Worm (Caenorhabditis elegans): ENCODE measurements around the gene comt-2.

Gene comt-2

ce11 chrV:16506650-16507049 is 12.4 kb upstream of the comt-2 start:
- TF ChIP-seq ceh-43 (GFP tag; optimal IDR thresholded peaks at IDR 0.05) (no peak), mep-1 (tag; optimal IDR thresholded peaks at IDR 0.05) (no peak), tbx-8 (GFP tag; optimal IDR thresholded peaks at IDR 0.05) (no peak), lsy-2 (tag; optimal IDR thresholded peaks at IDR 0.05) (no peak)

ce11 chrV:16505828-16506227 is 11.5 kb upstream of the comt-2 start, which contains the start of gene nhr-54:
Gene nhr-54 (minus strand): TSS chrV:16505928.
- TF ChIP-seq blmp-1 (tag; optimal IDR thresholded peaks at IDR 0.05), result no peak
- no peak for TF ChIP-seq ceh-83 (GFP tag; optimal IDR thresholded peaks at IDR 0.05)
- TF ChIP-seq sem-2 (GFP tag; optimal IDR thresholded peaks at IDR 0.05), result no peak
- no peak for TF ChIP-seq ceh-43 (GFP tag; optimal IDR thresholded peaks at IDR 0.05)
- TF ChIP-seq mep-1 (tag; optimal IDR thresholded peaks at IDR 0.05), result no peak
- no peak for TF ChIP-seq nhr-12 (tag; optimal IDR thresholded peaks at IDR 0.05)
- no peak for TF ChIP-seq lin-32 (GFP tag; optimal IDR thresholded peaks at IDR 0.05)
- TF ChIP-seq mls-2 (tag; optimal IDR thresholded peaks at IDR 0.05), result no peak
- no peak for TF ChIP-seq bed-3 (GFP tag; optimal IDR thresholded peaks at IDR 0.05)
- no peak for TF ChIP-seq mab-5 (tag; optimal IDR thresholded peaks at IDR 0.05)
- no peak for TF ChIP-seq ceh-39 (tag; optimal IDR thresholded peaks at IDR 0.05)
- TF ChIP-seq ces-1 (GFP tag; optimal IDR thresholded peaks at IDR 0.05), result no peak
- no peak for TF ChIP-seq elt-1 (tag; optimal IDR thresholded peaks at IDR 0.05; ENCODE audit: borderline replicate concordance, insufficient read depth)

ce11 chrV:16503164-16503563 is 8.9 kb upstream of the comt-2 start, which contains the start of gene F36D3.14:
Gene F36D3.14 (minus strand): TSS chrV:16503264.
- TF ChIP-seq nhr-28 (tag; optimal IDR thresholded peaks at IDR 0.05), result no peak
- TF ChIP-seq mab-5 (tag; optimal IDR thresholded peaks at IDR 0.05), result no peak
- TF ChIP-seq lin-13 (tag; optimal IDR thresholded peaks at IDR 0.05), result no peak
- no peak for TF ChIP-seq unc-120 (tag; optimal IDR thresholded peaks at IDR 0.05; ENCODE audit: poor library complexity, severe bottlenecking)
- no peak for TF ChIP-seq elt-1 (tag; optimal IDR thresholded peaks at IDR 0.05; ENCODE audit: borderline replicate concordance, insufficient read depth)
- no peak for TF ChIP-seq unc-39 (tag; optimal IDR thresholded peaks at IDR 0.05)
- TF ChIP-seq lin-32 (GFP tag; optimal IDR thresholded peaks at IDR 0.05), result no peak
- TF ChIP-seq nhr-2 (tag; optimal IDR thresholded peaks at IDR 0.05), result no peak

DNA sequence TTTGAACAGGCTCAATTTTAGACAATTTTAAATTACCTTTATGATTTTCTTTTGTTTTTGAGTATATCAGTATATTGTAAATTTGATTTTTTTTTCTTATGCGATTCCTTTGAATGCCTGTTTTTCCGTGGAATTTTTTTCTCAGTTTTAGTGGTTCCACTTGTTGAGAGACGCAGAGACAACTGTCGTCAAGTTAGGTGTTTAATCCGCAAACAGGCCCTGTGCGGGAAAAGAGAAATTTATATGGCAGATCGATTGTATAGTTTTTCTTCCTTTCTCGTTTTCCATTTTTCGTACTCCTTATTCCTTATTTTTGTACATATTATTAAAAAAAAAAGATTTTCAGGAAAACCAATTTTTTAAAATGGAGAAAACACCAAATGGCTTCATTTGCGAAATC is 4.7 kb upstream of the comt-2 start, which contains the start of gene F36D3.1:
Gene F36D3.1 (plus strand): TSS at position 347 of the 400 bp plus-strand sequence.
- TF ChIP-seq mls-2 (tag; optimal IDR thresholded peaks at IDR 0.05), result no peak
- TF ChIP-seq drap-1 (GFP tag; optimal IDR thresholded peaks at IDR 0.05), result no peak
- no peak for TF ChIP-seq ztf-11 (tag; optimal IDR thresholded peaks at IDR 0.05)
- no peak for TF ChIP-seq nhr-76 (tag; optimal IDR thresholded peaks at IDR 0.05)
- no peak for TF ChIP-seq nhr-12 (tag; optimal IDR thresholded peaks at IDR 0.05)
- peak; percentile 45 for TF ChIP-seq lsy-2 (tag; optimal IDR thresholded peaks at IDR 0.05)
- no peak for TF ChIP-seq lin-13 (tag; optimal IDR thresholded peaks at IDR 0.05)
- no peak for TF ChIP-seq elt-3 (tag; optimal IDR thresholded peaks at IDR 0.05)
- no peak for TF ChIP-seq unc-120 (tag; optimal IDR thresholded peaks at IDR 0.05; ENCODE audit: poor library complexity, severe bottlenecking)
- peak; percentile 50 for TF ChIP-seq hlh-1 (tag; optimal IDR thresholded peaks at IDR 0.05)
- no peak for TF ChIP-seq blmp-1 (tag; optimal IDR thresholded peaks at IDR 0.05)
- no peak for TF ChIP-seq nhr-2 (tag; optimal IDR thresholded peaks at IDR 0.05)
- TF ChIP-seq mab-5 (tag; optimal IDR thresholded peaks at IDR 0.05), result no peak
- no peak for TF ChIP-seq zip-8 (tag; optimal IDR thresholded peaks at IDR 0.05)
- no peak for TF ChIP-seq lin-32 (GFP tag; optimal IDR thresholded peaks at IDR 0.05)
- TF ChIP-seq ceh-43 (GFP tag; optimal IDR thresholded peaks at IDR 0.05), result no peak
- no peak for TF ChIP-seq tbx-8 (GFP tag; optimal IDR thresholded peaks at IDR 0.05)
- TF ChIP-seq mep-1 (tag; optimal IDR thresholded peaks at IDR 0.05), result peak; percentile 44
- TF ChIP-seq nhr-237 (tag; optimal IDR thresholded peaks at IDR 0.05), result no peak
- no peak for TF ChIP-seq elt-1 (tag; optimal IDR thresholded peaks at IDR 0.05; ENCODE audit: borderline replicate concordance, insufficient read depth)
- peak; percentile 20 for TF ChIP-seq ces-1 (GFP tag; optimal IDR thresholded peaks at IDR 0.05)
- TF ChIP-seq nhr-28 (tag; optimal IDR thresholded peaks at IDR 0.05), result no peak
- no peak for TF ChIP-seq snpc-4 (tag; optimal IDR thresholded peaks at IDR 0.05)
- no peak for TF ChIP-seq ceh-83 (GFP tag; optimal IDR thresholded peaks at IDR 0.05)
- peak; percentile 34 for TF ChIP-seq pha-4 (tag; optimal IDR thresholded peaks at IDR 0.05)
- no peak for TF ChIP-seq sem-2 (GFP tag; optimal IDR thresholded peaks at IDR 0.05)
- no peak for TF ChIP-seq sptf-1 (tag; optimal IDR thresholded peaks at IDR 0.05)
- TF ChIP-seq ceh-39 (tag; optimal IDR thresholded peaks at IDR 0.05), result no peak

DNA sequence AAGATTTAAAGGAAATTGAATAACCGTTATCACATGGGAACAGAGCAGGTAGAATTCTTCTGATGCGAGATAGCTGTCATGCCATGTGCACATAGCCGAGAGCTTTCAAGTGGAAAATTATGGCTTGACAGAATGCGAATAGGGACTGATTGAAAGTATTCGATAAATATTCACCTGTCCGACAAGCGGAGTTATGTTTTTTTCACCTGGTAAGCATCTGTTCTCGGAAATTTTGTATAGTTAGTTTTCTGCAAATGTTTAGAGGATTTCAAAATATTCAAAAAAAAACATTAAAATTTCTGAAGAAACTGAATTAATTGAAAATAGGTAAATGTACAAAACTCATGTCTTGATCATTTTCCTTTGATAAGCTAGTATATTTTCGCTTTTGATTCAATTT is 3.2 kb upstream of the comt-2 start, which contains the start of gene srh-136:
Gene srh-136 (minus strand): TSS at position 93 of the 400 bp plus-strand sequence.
- TF ChIP-seq lin-32 (GFP tag; optimal IDR thresholded peaks at IDR 0.05), result no peak
- TF ChIP-seq mls-2 (tag; optimal IDR thresholded peaks at IDR 0.05), result no peak
- TF ChIP-seq nhr-237 (tag; optimal IDR thresholded peaks at IDR 0.05), result no peak
- TF ChIP-seq blmp-1 (tag; optimal IDR thresholded peaks at IDR 0.05), result no peak
- no peak for TF ChIP-seq zip-8 (tag; optimal IDR thresholded peaks at IDR 0.05)
- no peak for TF ChIP-seq unc-62 (GFP tag; optimal IDR thresholded peaks at IDR 0.05)
- TF ChIP-seq ham-2 (GFP tag; optimal IDR thresholded peaks at IDR 0.05), result no peak
- no peak for TF ChIP-seq bed-3 (GFP tag; optimal IDR thresholded peaks at IDR 0.05)
- TF ChIP-seq nhr-12 (tag; optimal IDR thresholded peaks at IDR 0.05), result no peak
- TF ChIP-seq lsy-2 (tag; optimal IDR thresholded peaks at IDR 0.05), result no peak
- no peak for TF ChIP-seq snpc-4 (tag; optimal IDR thresholded peaks at IDR 0.05)
- TF ChIP-seq unc-39 (tag; optimal IDR thresholded peaks at IDR 0.05), result no peak
- TF ChIP-seq pha-4 (tag; optimal IDR thresholded peaks at IDR 0.05), result no peak
- TF ChIP-seq M03D4.4 (tag; optimal IDR thresholded peaks at IDR 0.05), result no peak
- TF ChIP-seq mab-5 (tag; optimal IDR thresholded peaks at IDR 0.05), result no peak
- no peak for TF ChIP-seq ceh-83 (GFP tag; optimal IDR thresholded peaks at IDR 0.05)
- TF ChIP-seq flh-1 (GFP tag; optimal IDR thresholded peaks at IDR 0.05), result no peak

Measured in whole organism, mixed stage, embryonic.